Fruit fly (Drosophila melanogaster) whole organism, embryonic: ENCODE results near the gene Spt3.

ENCODE experiments used
- Ada2b ChIP-seq: fragments of 200-800 bp; sonication (Bioruptor generic); IDR thresholded peaks from 2 replicates; pipeline ENCODE4 v1.3.6; 2022; ENCODE audit warnings: missing biosample characterization, missing genetic modification characterization
- Bgb ChIP-seq: fragments of 200-800 bp; sonication (Bioruptor generic); IDR thresholded peaks from 2 replicates; pipeline ENCODE4 v1.3.6; 2022; ENCODE audit warnings: missing biosample characterization, missing genetic modification characterization; ENCODE audit not compliant: partially characterized antibody
- CG10543 ChIP-seq: fragments of 200-800 bp; sonication (Bioruptor generic); optimal IDR thresholded peaks from 3 replicates; lab custom pipeline; 2017; ENCODE audit warnings: missing biosample characterization, mild to moderate bottlenecking, missing genetic modification characterization, moderate library complexity
- CG12104 ChIP-seq: fragments of 200-800 bp; sonication (Bioruptor generic); optimal IDR thresholded peaks from 3 replicates; lab custom pipeline; 2016; ENCODE audit warnings: missing biosample characterization, missing genetic modification characterization
- CG12155 ChIP-seq: fragments of 200-800 bp; sonication (Bioruptor generic); optimal IDR thresholded peaks from 3 replicates; lab custom pipeline; 2016; ENCODE audit warnings: missing biosample characterization, missing genetic modification characterization
- CG13123 ChIP-seq: fragments of 200-800 bp; sonication (Bioruptor generic); optimal IDR thresholded peaks from 2 replicates; lab custom pipeline; 2016; ENCODE audit warnings: missing biosample characterization, missing genetic modification characterization
- CG14965 ChIP-seq: fragments of 200-800 bp; sonication (Bioruptor generic); optimal IDR thresholded peaks from 2 replicates; lab custom pipeline; 2016; ENCODE audit warnings: missing biosample characterization, missing genetic modification characterization, borderline replicate concordance
- CG17385 ChIP-seq: fragments of 200-800 bp; sonication (Bioruptor generic); optimal IDR thresholded peaks from 3 replicates; lab custom pipeline; 2018; ENCODE audit warnings: missing biosample characterization, mild to moderate bottlenecking, missing genetic modification characterization
- CG17802 ChIP-seq: fragments of 200-800 bp; sonication (Bioruptor generic); optimal IDR thresholded peaks from 2 replicates; lab custom pipeline; 2018; ENCODE audit warnings: missing biosample characterization, mild to moderate bottlenecking, missing genetic modification characterization, moderate library complexity
- CG3065 ChIP-seq: fragments of 200-800 bp; sonication (Bioruptor generic); optimal IDR thresholded peaks from 2 replicates; lab custom pipeline; 2016; ENCODE audit warnings: missing biosample characterization, missing genetic modification characterization
- CG4617 ChIP-seq: fragments of 200-800 bp; sonication (Bioruptor generic); optimal IDR thresholded peaks from 3 replicates; lab custom pipeline; 2016; ENCODE audit warnings: missing biosample characterization, missing genetic modification characterization, borderline replicate concordance
- CG6854 ChIP-seq: fragments of 200-800 bp; sonication (Bioruptor generic); optimal IDR thresholded peaks from 3 replicates; lab custom pipeline; 2017; ENCODE audit warnings: missing biosample characterization, mild to moderate bottlenecking, missing genetic modification characterization
- CG8290 ChIP-seq, 3 experiments: fragments of 200-800 bp; sonication (Bioruptor generic); optimal IDR thresholded peaks; 2 replicates each; lab custom pipeline; 2016 to 2019; ENCODE audit warnings: missing biosample characterization in 3 of 3, missing genetic modification characterization in 3 of 3, mild to moderate bottlenecking in 2 of 3, moderate library complexity in 1 of 3
- CG9609 ChIP-seq: fragments of 200-800 bp; sonication (Bioruptor generic); optimal IDR thresholded peaks from 3 replicates; lab custom pipeline; 2016; ENCODE audit warnings: missing biosample characterization, missing genetic modification characterization
- Doc2 ChIP-seq: fragments of 200-800 bp; sonication (Bioruptor generic); IDR thresholded peaks from 2 replicates; pipeline ENCODE4 v1.3.6; 2022; ENCODE audit warnings: missing biosample characterization, missing genetic modification characterization
- Drgx ChIP-seq: fragments of 200-800 bp; sonication (Bioruptor generic); IDR thresholded peaks from 2 replicates; pipeline ENCODE4 v1.3.6; 2022; ENCODE audit warnings: missing biosample characterization, missing genetic modification characterization
- Fer1 ChIP-seq: fragments of 200-800 bp; sonication (Bioruptor generic); optimal IDR thresholded peaks from 2 replicates; lab custom pipeline; 2017; ENCODE audit warnings: missing biosample characterization, mild to moderate bottlenecking, missing genetic modification characterization
- Fer3 ChIP-seq: fragments of 200-800 bp; sonication (Bioruptor generic); optimal IDR thresholded peaks from 2 replicates; lab custom pipeline; 2018; ENCODE audit warnings: missing biosample characterization, mild to moderate bottlenecking, missing genetic modification characterization, moderate library complexity
- HLH4C ChIP-seq: fragments of 200-800 bp; sonication (Bioruptor generic); IDR thresholded peaks from 3 replicates; pipeline ENCODE4 v1.3.6; 2022; ENCODE audit warnings: missing biosample characterization, missing genetic modification characterization; ENCODE audit not compliant: partially characterized antibody
- Hand ChIP-seq: fragments of 200-800 bp; sonication (Bioruptor generic); optimal IDR thresholded peaks from 2 replicates; lab custom pipeline; 2017; ENCODE audit warnings: mild to moderate bottlenecking, missing biosample characterization, missing genetic modification reagents, missing genetic modification characterization
- Hsf ChIP-seq: fragments of 200-800 bp; sonication (Bioruptor generic); optimal IDR thresholded peaks from 3 replicates; lab custom pipeline; 2016; ENCODE audit warnings: missing biosample characterization, missing genetic modification characterization
- Nf-YC ChIP-seq: fragments of 200-800 bp; optimal IDR thresholded peaks from 3 replicates; lab custom pipeline; 2019; ENCODE audit warnings: missing biosample characterization, mild to moderate bottlenecking, missing genetic modification characterization, moderate library complexity
- Sox102F ChIP-seq: fragments of 200-800 bp; sonication (Bioruptor generic); optimal IDR thresholded peaks from 2 replicates; lab custom pipeline; 2018; ENCODE audit warnings: missing biosample characterization, mild to moderate bottlenecking, missing genetic modification characterization, moderate library complexity
- Sry-δ ChIP-seq: fragments of 200-800 bp; sonication (Bioruptor generic); optimal IDR thresholded peaks from 2 replicates; lab custom pipeline; 2016; ENCODE audit warnings: missing biosample characterization, missing genetic modification characterization
- aop ChIP-seq: fragments of 200-800 bp; sonication (Bioruptor generic); IDR thresholded peaks from 2 replicates; pipeline ENCODE4 v1.3.6; 2022; ENCODE audit warnings: missing biosample characterization, missing genetic modification characterization
- bsh ChIP-seq, 2 experiments: fragments of 200-800 bp; sonication (Bioruptor generic); optimal IDR thresholded peaks; 2 replicates each; lab custom pipeline; 2017 to 2018; ENCODE audit warnings: mild to moderate bottlenecking in 2 of 2, missing biosample characterization in 2 of 2, missing genetic modification characterization in 2 of 2, moderate library complexity in 1 of 2
- crp ChIP-seq, 2 experiments: fragments of 200-800 bp; sonication (Bioruptor generic); optimal IDR thresholded peaks; 2 replicates in 1 of 2; 3 replicates in 1 of 2; lab custom pipeline; 2017; ENCODE audit warnings: missing biosample characterization in 2 of 2, missing genetic modification characterization in 2 of 2, mild to moderate bottlenecking in 1 of 2, moderate library complexity in 1 of 2
- dan ChIP-seq: fragments of 200-800 bp; sonication (Bioruptor generic); IDR thresholded peaks from 2 replicates; pipeline ENCODE4 v1.3.6; 2022; ENCODE audit warnings: missing biosample characterization, missing genetic modification characterization
- en ChIP-seq: fragments of 200-800 bp; sonication (Bioruptor generic); optimal IDR thresholded peaks from 2 replicates; lab custom pipeline; 2016; ENCODE audit warnings: missing biosample characterization, missing genetic modification characterization
- exex ChIP-seq: fragments of 200-800 bp; sonication (Bioruptor generic); optimal IDR thresholded peaks from 4 replicates; lab custom pipeline; 2018; ENCODE audit warnings: missing biosample characterization, mild to moderate bottlenecking, missing genetic modification characterization, moderate library complexity
- eyg ChIP-seq: fragments of 200-800 bp; sonication (Bioruptor generic); optimal IDR thresholded peaks from 3 replicates; lab custom pipeline; 2016; ENCODE audit warnings: missing biosample characterization, missing genetic modification characterization
- fd64A ChIP-seq: fragments of 200-800 bp; sonication (Bioruptor generic); optimal IDR thresholded peaks from 3 replicates; lab custom pipeline; 2018; ENCODE audit warnings: missing biosample characterization, mild to moderate bottlenecking, missing genetic modification characterization
- fd96Cb ChIP-seq: fragments of 200-800 bp; sonication (Bioruptor generic); optimal IDR thresholded peaks from 2 replicates; lab custom pipeline; 2018; ENCODE audit warnings: missing biosample characterization, mild to moderate bottlenecking, missing genetic modification characterization, moderate library complexity
- gem ChIP-seq: fragments of 200-800 bp; sonication (Bioruptor generic); optimal IDR thresholded peaks from 2 replicates; lab custom pipeline; 2019; ENCODE audit warnings: missing biosample characterization, mild to moderate bottlenecking, missing genetic modification characterization, moderate library complexity
- nmo ChIP-seq: fragments of 200-800 bp; sonication (Bioruptor generic); optimal IDR thresholded peaks from 2 replicates; lab custom pipeline; 2018; ENCODE audit warnings: missing biosample characterization, mild to moderate bottlenecking, missing genetic modification characterization, moderate library complexity
- p53 ChIP-seq: fragments of 200-800 bp; sonication (Bioruptor generic); optimal IDR thresholded peaks from 2 replicates; lab custom pipeline; 2016; ENCODE audit warnings: missing biosample characterization, missing genetic modification characterization
- pan ChIP-seq, 4 experiments: fragments of >200 bp in 3 of 4; fragments of 200-800 bp in 1 of 4; sonication (Bioruptor generic) in 1 of 4; optimal IDR thresholded peaks in 3 of 4; IDR thresholded peaks in 1 of 4; 2 replicates each; pipeline versions ENCODE4 v1.3.6 to Lab custom; 2017 to 2022; ENCODE audit warnings: missing biosample characterization in 2 of 4, missing genetic modification characterization in 2 of 4, mixed read lengths in 1 of 4
- peb ChIP-seq: fragments of 200-800 bp; sonication (Bioruptor generic); IDR thresholded peaks from 2 replicates; pipeline ENCODE4 v1.3.6; 2022; ENCODE audit warnings: missing biosample characterization, missing genetic modification characterization
- pfk ChIP-seq: fragments of 200-800 bp; sonication (Bioruptor generic); optimal IDR thresholded peaks from 2 replicates; lab custom pipeline; 2018; ENCODE audit warnings: missing biosample characterization, mild to moderate bottlenecking, missing genetic modification characterization, moderate library complexity
- ro ChIP-seq: fragments of 200-800 bp; sonication (Bioruptor generic); IDR thresholded peaks from 2 replicates; pipeline ENCODE4 v1.3.6; 2022; ENCODE audit warnings: missing biosample characterization, missing genetic modification characterization
- sc ChIP-seq, 3 experiments: fragments of >200 bp in 2 of 3; fragments of 200-800 bp in 1 of 3; sonication (Bioruptor generic) in 1 of 3; optimal IDR thresholded peaks; 2 replicates in 2 of 3; 3 replicates in 1 of 3; lab custom pipeline; 2017; ENCODE audit warnings: mild to moderate bottlenecking in 1 of 3, missing biosample characterization in 1 of 3, missing genetic modification characterization in 1 of 3, missing genetic modification reagents in 1 of 3
- sisA ChIP-seq: fragments of 200-800 bp; sonication (Bioruptor generic); IDR thresholded peaks from 2 replicates; pipeline ENCODE4 v1.3.6; 2022; ENCODE audit warnings: missing biosample characterization, missing genetic modification characterization
- slbo ChIP-seq: fragments of 200-800 bp; sonication (Bioruptor generic); IDR thresholded peaks from 2 replicates; pipeline ENCODE4 v1.3.6; 2022; ENCODE audit warnings: missing biosample characterization, missing genetic modification characterization
- slp2 ChIP-seq: fragments of 200-800 bp; sonication (Bioruptor generic); optimal IDR thresholded peaks from 2 replicates; lab custom pipeline; 2016; ENCODE audit warnings: missing biosample characterization, missing genetic modification characterization
- ssp ChIP-seq: fragments of 200-800 bp; sonication (Bioruptor generic); IDR thresholded peaks from 2 replicates; pipeline ENCODE4 v1.3.6; 2022; ENCODE audit warnings: missing biosample characterization, missing genetic modification characterization
- stwl ChIP-seq: fragments of 200-800 bp; sonication (Bioruptor generic); optimal IDR thresholded peaks from 3 replicates; lab custom pipeline; 2018; ENCODE audit warnings: missing biosample characterization, mild to moderate bottlenecking, missing genetic modification characterization, moderate library complexity
- tll ChIP-seq, 2 experiments: fragments of 200-800 bp in 1 of 2; fragments of >200 bp in 1 of 2; sonication (Bioruptor generic) in 1 of 2; optimal IDR thresholded peaks; 2 replicates each; lab custom pipeline; 2017 to 2019; ENCODE audit warnings: missing biosample characterization in 2 of 2, missing genetic modification characterization in 2 of 2, mild to moderate bottlenecking in 1 of 2, moderate library complexity in 1 of 2
- vvl ChIP-seq: fragments of 200-800 bp; sonication (Bioruptor generic); IDR thresholded peaks from 2 replicates; pipeline ENCODE4 v1.3.6; 2022; ENCODE audit warnings: missing biosample characterization, missing genetic modification characterization
- zfh2 ChIP-seq: fragments of 200-800 bp; sonication (Bioruptor generic); optimal IDR thresholded peaks from 2 replicates; lab custom pipeline; 2016; ENCODE audit warnings: missing biosample characterization, missing genetic modification characterization

The Spt3 gene

DNA sequence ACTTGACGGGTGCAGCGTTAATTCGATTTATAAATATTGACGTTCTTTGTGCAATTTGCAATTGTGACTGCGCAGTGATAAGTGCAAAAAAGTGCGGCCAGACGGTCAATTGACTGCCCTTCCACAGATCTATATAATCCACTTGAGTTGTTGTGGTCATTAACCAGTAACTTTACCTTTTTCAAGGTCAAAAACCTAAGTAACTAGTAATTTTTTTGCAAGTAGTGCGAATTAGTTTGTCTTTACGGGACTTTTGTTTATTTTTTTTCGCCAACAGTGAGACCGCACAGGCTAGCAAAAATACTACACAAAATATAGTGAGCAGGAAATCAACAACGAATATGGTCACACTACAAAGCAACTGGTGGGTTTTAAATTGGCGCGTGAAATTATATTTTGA is 42.3 kb upstream of the Spt3 start, which contains the start of gene Tango9 (continued):
- no peak for TF ChIP-seq Sox102F (GFP tag; lab: Kevin White, UChicago)
- TF ChIP-seq CG12104 (GFP tag; lab: Kevin White, UChicago): no peak
- peak; percentile 83 for TF ChIP-seq stwl (tag; lab: Kevin White, UChicago)
- TF ChIP-seq exex (tag; lab: Kevin White, UChicago): no peak
- no peak for TF ChIP-seq slbo (GFP tag; lab: Robert Waterston, UW)
- TF ChIP-seq eyg (GFP tag; lab: Kevin White, UChicago): no peak
- no peak for TF ChIP-seq CG6854 (GFP tag; lab: Kevin White, UChicago)
- TF ChIP-seq ro (GFP tag; lab: Robert Waterston, UW): no peak
- no peak for TF ChIP-seq Drgx (GFP tag; lab: Robert Waterston, UW)
- TF ChIP-seq pan (optimal IDR thresholded peaks at IDR 0.05; lab: Kevin White, UChicago): no peak
- no peak for TF ChIP-seq pan (GFP tag; optimal IDR thresholded peaks at IDR 0.05 in 1 of 2, IDR thresholded peaks at IDR 0.05 in 1 of 2)
- no peak for TF ChIP-seq zfh2 (GFP tag; lab: Kevin White, UChicago)
- TF ChIP-seq Hsf (GFP tag; lab: Kevin White, UChicago): peak; percentile 9
- 0 out of 2 replicates have a peak, but pooled peaks have one; percentile 5 for TF ChIP-seq ssp (GFP tag; lab: Robert Waterston, UW)
- TF ChIP-seq en (GFP tag; lab: Kevin White, UChicago): no peak
- peak; percentile 25 for TF ChIP-seq nmo (GFP tag; lab: Kevin White, UChicago)
- TF ChIP-seq fd96Cb (tag; lab: Kevin White, UChicago): no peak
- peak; percentile 22 for TF ChIP-seq Fer1 (GFP tag; lab: Kevin White, UChicago)
- no peak for TF ChIP-seq CG10543
- TF ChIP-seq Sry-δ (GFP tag; lab: Kevin White, UChicago): peak; percentile 44
- TF ChIP-seq bsh (GFP tag; optimal IDR thresholded peaks at IDR 0.05; lab: Kevin White, UChicago): no peak
- TF ChIP-seq CG17802 (tag; lab: Kevin White, UChicago): peak; percentile 95
- TF ChIP-seq sc (optimal IDR thresholded peaks at IDR 0.05; lab: Kevin White, UChicago): no peak
- TF ChIP-seq sc (GFP tag; optimal IDR thresholded peaks at IDR 0.05; lab: Kevin White, UChicago): no peak
- no peak for TF ChIP-seq Hand (GFP tag; lab: Kevin White, UChicago)
- no peak for TF ChIP-seq Bgb (GFP tag; lab: Robert Waterston, UW)
- no peak for TF ChIP-seq CG14965 (GFP tag; lab: Kevin White, UChicago)
- TF ChIP-seq HLH4C: no peak
- peak; percentile 9 for TF ChIP-seq p53
- TF ChIP-seq CG12155 (GFP tag; lab: Kevin White, UChicago): no peak
- no peak for TF ChIP-seq Doc2 (GFP tag; lab: Robert Waterston, UW)
- no peak for TF ChIP-seq sisA (GFP tag; lab: Robert Waterston, UW)
- TF ChIP-seq CG17385: peak; percentile 17
- TF ChIP-seq Nf-YC (tag; lab: Kevin White, UChicago): peak; percentile 19
- no peak for TF ChIP-seq dan (GFP tag; lab: Robert Waterston, UW)
- no peak for TF ChIP-seq slp2
- no peak for TF ChIP-seq fd64A (GFP tag; lab: Kevin White, UChicago)
- no peak for TF ChIP-seq CG9609 (GFP tag; lab: Kevin White, UChicago)
- TF ChIP-seq crp (GFP tag; optimal IDR thresholded peaks at IDR 0.05; lab: Kevin White, UChicago): peak in 1 of 2 experiments; percentile 13
- TF ChIP-seq pfk (GFP tag; lab: Kevin White, UChicago): no peak
- no peak for TF ChIP-seq CG8290 (GFP tag; optimal IDR thresholded peaks at IDR 0.05; lab: Kevin White, UChicago)
- TF ChIP-seq CG8290 (tag; optimal IDR thresholded peaks at IDR 0.05; lab: Kevin White, UChicago): peak in 1 of 2 experiments; percentile 36
- no peak for TF ChIP-seq tll (GFP tag; optimal IDR thresholded peaks at IDR 0.05; lab: Kevin White, UChicago)
- no peak for TF ChIP-seq aop (GFP tag; lab: Robert Waterston, UW)
- TF ChIP-seq CG4617 (GFP tag; lab: Kevin White, UChicago): peak; percentile 45
- no peak for TF ChIP-seq Ada2b (GFP tag; lab: Robert Waterston, UW)
- TF ChIP-seq peb (GFP tag; lab: Robert Waterston, UW): no peak
- no peak for TF ChIP-seq CG3065 (GFP tag; lab: Kevin White, UChicago)
- TF ChIP-seq gem (tag; lab: Kevin White, UChicago): no peak
- TF ChIP-seq vvl (GFP tag; lab: Robert Waterston, UW): 0 out of 2 replicates have a peak, but pooled peaks have one; percentile 33
- TF ChIP-seq CG13123: no peak
- no peak for TF ChIP-seq Fer3
